Fruit fly (Drosophila melanogaster) whole organism, prepupa: Measurements from ENCODE around the gene Alg7.

Experiments
- CG10631 ChIP-seq: fragments of 200-800 bp; sonication (Bioruptor generic); optimal IDR thresholded peaks from 2 replicates; lab custom pipeline; 2016; ENCODE audit warnings: missing biosample characterization, missing genetic modification characterization
- CG10669 ChIP-seq: fragments of 200-800 bp; sonication (Bioruptor generic); optimal IDR thresholded peaks from 3 replicates; lab custom pipeline; 2018; ENCODE audit warnings: missing biosample characterization, mild to moderate bottlenecking, missing genetic modification characterization, moderate library complexity
- CG11294 ChIP-seq: fragments of 200-800 bp; sonication (Bioruptor generic); IDR thresholded peaks from 2 replicates; pipeline ENCODE4 v1.3.6; 2022; ENCODE audit warnings: missing biosample characterization, missing genetic modification characterization
- CG11762 ChIP-seq: fragments of 200-800 bp; sonication (Bioruptor generic); optimal IDR thresholded peaks from 3 replicates; lab custom pipeline; 2016; ENCODE audit warnings: missing biosample characterization, missing genetic modification characterization; ENCODE audit not compliant: insufficient read depth
- CG11902 ChIP-seq: fragments of 200-800 bp; sonication (Bioruptor generic); optimal IDR thresholded peaks from 3 replicates; lab custom pipeline; 2016; ENCODE audit warnings: missing biosample characterization, missing genetic modification characterization
- CG1621 ChIP-seq: fragments of 200-800 bp; sonication (Bioruptor generic); optimal IDR thresholded peaks from 3 replicates; lab custom pipeline; 2018; ENCODE audit warnings: missing biosample characterization, mild to moderate bottlenecking, missing genetic modification characterization
- CG16779 ChIP-seq: fragments of 200-800 bp; sonication (Bioruptor generic); optimal IDR thresholded peaks from 3 replicates; lab custom pipeline; 2017; ENCODE audit warnings: missing biosample characterization, mild to moderate bottlenecking, missing genetic modification characterization
- CG3032 ChIP-seq: fragments of 200-800 bp; optimal IDR thresholded peaks from 2 replicates; lab custom pipeline; 2019; ENCODE audit warnings: missing biosample characterization, mild to moderate bottlenecking, missing genetic modification characterization, moderate library complexity
- CG32006 ChIP-seq: fragments of 200-800 bp; sonication (Bioruptor generic); optimal IDR thresholded peaks from 3 replicates; lab custom pipeline; 2017; ENCODE audit warnings: missing biosample characterization, mild to moderate bottlenecking, missing genetic modification characterization
- CG34406 ChIP-seq: fragments of 200-800 bp; sonication (Bioruptor generic); optimal IDR thresholded peaks from 3 replicates; lab custom pipeline; 2016; ENCODE audit warnings: missing biosample characterization, missing genetic modification characterization
- CG3919 ChIP-seq: fragments of 200-800 bp; sonication (Bioruptor generic); optimal IDR thresholded peaks from 3 replicates; lab custom pipeline; 2016; ENCODE audit warnings: missing biosample characterization, missing genetic modification characterization
- CG4318 ChIP-seq: fragments of 200-800 bp; sonication (Bioruptor generic); optimal IDR thresholded peaks from 3 replicates; lab custom pipeline; 2017; ENCODE audit warnings: missing biosample characterization, mild to moderate bottlenecking, missing genetic modification characterization
- CG6163 ChIP-seq: fragments of 200-800 bp; sonication (Bioruptor generic); IDR thresholded peaks from 3 replicates; pipeline ENCODE4 v1.3.6; 2022; ENCODE audit warnings: missing biosample characterization, missing genetic modification characterization
- CG6792 ChIP-seq: fragments of 200-800 bp; sonication (Bioruptor generic); optimal IDR thresholded peaks from 3 replicates; lab custom pipeline; 2016; ENCODE audit warnings: missing biosample characterization, missing genetic modification characterization
- CG6808 ChIP-seq: fragments of 200-800 bp; sonication (Bioruptor generic); optimal IDR thresholded peaks from 3 replicates; lab custom pipeline; 2017; ENCODE audit warnings: missing biosample characterization, missing genetic modification characterization, mild to moderate bottlenecking, moderate library complexity, missing genetic modification reagents
- CG6854 ChIP-seq: fragments of 200-800 bp; sonication (Bioruptor generic); optimal IDR thresholded peaks from 2 replicates; lab custom pipeline; 2017; ENCODE audit warnings: missing biosample characterization, mild to moderate bottlenecking, missing genetic modification characterization
- CG7368 ChIP-seq: fragments of 200-800 bp; sonication (Bioruptor generic); optimal IDR thresholded peaks from 3 replicates; lab custom pipeline; 2016; ENCODE audit warnings: missing biosample characterization, missing genetic modification characterization
- CG8119 ChIP-seq: fragments of 200-800 bp; sonication (Bioruptor generic); IDR thresholded peaks from 3 replicates; pipeline ENCODE4 v1.3.6; 2022; ENCODE audit warnings: missing biosample characterization, missing genetic modification characterization
- CG8319 ChIP-seq: fragments of 200-800 bp; sonication (Bioruptor generic); optimal IDR thresholded peaks from 3 replicates; lab custom pipeline; 2016; ENCODE audit warnings: missing biosample characterization, missing genetic modification characterization
- CG8632 ChIP-seq: fragments of 200-800 bp; sonication (Bioruptor generic); optimal IDR thresholded peaks from 3 replicates; lab custom pipeline; 2016; ENCODE audit warnings: missing biosample characterization, missing genetic modification characterization
- Eip75B ChIP-seq: fragments of 200-800 bp; sonication (Bioruptor generic); optimal IDR thresholded peaks from 3 replicates; lab custom pipeline; 2016; ENCODE audit warnings: missing biosample characterization, missing genetic modification characterization
- Eip93F ChIP-seq: fragments of 200-800 bp; sonication (Bioruptor generic); optimal IDR thresholded peaks from 2 replicates; lab custom pipeline; 2016; ENCODE audit warnings: missing biosample characterization, mild to moderate bottlenecking, missing genetic modification characterization
- Ets96B ChIP-seq: fragments of 200-800 bp; optimal IDR thresholded peaks from 2 replicates; lab custom pipeline; 2019; ENCODE audit warnings: missing biosample characterization, mild to moderate bottlenecking, missing genetic modification characterization, moderate library complexity
- Gug ChIP-seq: fragments of 200-800 bp; sonication (Bioruptor generic); IDR thresholded peaks from 2 replicates; pipeline ENCODE4 v1.3.6; 2022; ENCODE audit warnings: missing biosample characterization, missing genetic modification characterization
- Hr39 ChIP-seq: fragments of 200-800 bp; sonication (Bioruptor generic); optimal IDR thresholded peaks from 2 replicates; lab custom pipeline; 2016; ENCODE audit warnings: missing biosample characterization, missing genetic modification characterization
- Hr4 ChIP-seq: fragments of 200-800 bp; sonication (Bioruptor generic); optimal IDR thresholded peaks from 3 replicates; lab custom pipeline; 2016; ENCODE audit warnings: missing biosample characterization, missing genetic modification characterization
- Lpt ChIP-seq: fragments of 200-800 bp; sonication (Bioruptor generic); optimal IDR thresholded peaks from 3 replicates; lab custom pipeline; 2016; ENCODE audit warnings: missing biosample characterization, missing genetic modification characterization
- Met ChIP-seq: fragments of 200-800 bp; sonication (Bioruptor generic); optimal IDR thresholded peaks from 3 replicates; lab custom pipeline; 2016; ENCODE audit warnings: missing biosample characterization, missing genetic modification characterization
- OdsH ChIP-seq: fragments of 200-800 bp; sonication (Bioruptor generic); optimal IDR thresholded peaks from 3 replicates; lab custom pipeline; 2016; ENCODE audit warnings: missing biosample characterization, missing genetic modification characterization
- Smox ChIP-seq: fragments of 200-800 bp; sonication (Bioruptor generic); optimal IDR thresholded peaks from 3 replicates; lab custom pipeline; 2016; ENCODE audit warnings: missing biosample characterization, missing genetic modification characterization
- Sox14 ChIP-seq: fragments of 200-800 bp; sonication (Bioruptor generic); optimal IDR thresholded peaks from 3 replicates; lab custom pipeline; 2016; ENCODE audit warnings: missing biosample characterization, missing genetic modification characterization
- Sox15 ChIP-seq: fragments of 200-800 bp; sonication (Bioruptor generic); optimal IDR thresholded peaks from 3 replicates; lab custom pipeline; 2016; ENCODE audit warnings: missing biosample characterization, missing genetic modification characterization
- achi ChIP-seq: fragments of 200-800 bp; sonication (Bioruptor generic); optimal IDR thresholded peaks from 3 replicates; lab custom pipeline; 2016; ENCODE audit warnings: missing biosample characterization, missing genetic modification characterization
- acj6 ChIP-seq: fragments of 200-800 bp; sonication (Bioruptor generic); optimal IDR thresholded peaks from 3 replicates; lab custom pipeline; 2016; ENCODE audit warnings: missing biosample characterization, missing genetic modification characterization
- dac ChIP-seq: fragments of 200-800 bp; sonication (Bioruptor generic); optimal IDR thresholded peaks from 2 replicates; lab custom pipeline; 2017; ENCODE audit warnings: missing biosample characterization, mild to moderate bottlenecking, missing genetic modification characterization
- dsx ChIP-seq: fragments of 200-800 bp; optimal IDR thresholded peaks from 3 replicates; lab custom pipeline; 2019; ENCODE audit warnings: missing biosample characterization, mild to moderate bottlenecking, missing genetic modification characterization, moderate library complexity; ENCODE audit not compliant: poor library complexity, severe bottlenecking
- eg ChIP-seq: fragments of 200-800 bp; sonication (Bioruptor generic); IDR thresholded peaks from 3 replicates; pipeline ENCODE4 v1.3.6; 2022; ENCODE audit warnings: missing biosample characterization, missing genetic modification characterization
- esn ChIP-seq: fragments of 200-800 bp; sonication (Bioruptor generic); optimal IDR thresholded peaks from 2 replicates; lab custom pipeline; 2016; ENCODE audit warnings: missing biosample characterization, mild to moderate bottlenecking, missing genetic modification characterization, moderate library complexity
- fd59A ChIP-seq: fragments of 200-800 bp; sonication (Bioruptor generic); optimal IDR thresholded peaks from 2 replicates; lab custom pipeline; 2017; ENCODE audit warnings: missing biosample characterization, mild to moderate bottlenecking, missing genetic modification characterization, missing genetic modification reagents
- fd85E ChIP-seq: fragments of 200-800 bp; sonication (Bioruptor generic); optimal IDR thresholded peaks from 3 replicates; lab custom pipeline; 2016; ENCODE audit warnings: missing biosample characterization, missing genetic modification characterization
- fkh ChIP-seq: fragments of 200-800 bp; sonication (Bioruptor generic); optimal IDR thresholded peaks from 3 replicates; lab custom pipeline; 2017; ENCODE audit warnings: missing biosample characterization, mild to moderate bottlenecking, missing genetic modification characterization, moderate library complexity
- lz ChIP-seq: fragments of 200-800 bp; sonication (Bioruptor generic); optimal IDR thresholded peaks from 3 replicates; lab custom pipeline; 2016; ENCODE audit warnings: missing biosample characterization, missing genetic modification characterization
- net ChIP-seq: fragments of 200-800 bp; sonication (Bioruptor generic); optimal IDR thresholded peaks from 3 replicates; lab custom pipeline; 2016; ENCODE audit warnings: missing biosample characterization, missing genetic modification characterization
- salr ChIP-seq, 2 experiments: fragments of 200-800 bp; sonication (Bioruptor generic); optimal IDR thresholded peaks; 3 replicates each; lab custom pipeline; 2016 to 2018; ENCODE audit warnings: missing biosample characterization in 2 of 2, missing genetic modification characterization in 2 of 2, mild to moderate bottlenecking in 1 of 2
- spab ChIP-seq: fragments of 200-800 bp; sonication (Bioruptor generic); optimal IDR thresholded peaks from 2 replicates; lab custom pipeline; 2017; ENCODE audit warnings: missing biosample characterization, mild to moderate bottlenecking, missing genetic modification characterization, missing genetic modification reagents
- svp ChIP-seq: fragments of 200-800 bp; sonication (Bioruptor generic); peaks from one replicate; lab custom pipeline; 2016; ENCODE audit warnings: missing biosample characterization, missing genetic modification characterization
- topi ChIP-seq: fragments of 200-800 bp; sonication (Bioruptor generic); optimal IDR thresholded peaks from 3 replicates; lab custom pipeline; 2016; ENCODE audit warnings: missing biosample characterization, missing genetic modification characterization
- vri ChIP-seq: fragments of 200-800 bp; sonication (Bioruptor generic); optimal IDR thresholded peaks from 3 replicates; lab custom pipeline; 2016; ENCODE audit warnings: missing biosample characterization, mild to moderate bottlenecking, missing genetic modification characterization

Alg7 gene

dm6 chr2L:13145035-13145683 is 33.9 kb upstream of the Alg7 start (continued):
- peak; percentile 5 for TF ChIP-seq CG10631 (GFP tag; lab: Kevin White, UChicago)
- peak; percentile 50 for TF ChIP-seq svp (GFP tag; lab: Kevin White, UChicago)
- no peak; the same call in 2 of the 3 replicates for TF ChIP-seq CG6163
- no peak for TF ChIP-seq CG16779 (tag; lab: Kevin White, UChicago)
- TF ChIP-seq CG11762: no peak
- peak; percentile 27 for TF ChIP-seq net (GFP tag; lab: Kevin White, UChicago)
- no peak for TF ChIP-seq CG7368 (GFP tag; lab: Kevin White, UChicago)
- TF ChIP-seq dac (GFP tag; lab: Kevin White, UChicago): no peak
- TF ChIP-seq CG32006: peak; percentile 61
- TF ChIP-seq, all 60 proteins: peak for 30

- TF ChIP-seq CG11762 (peak; percentile 24), CG32006 (peak; percentile 61), CG8632 (GFP tag; lab: Kevin White, UChicago) (peak; percentile 33), spab (GFP tag; lab: Kevin White, UChicago) (peak; percentile 71), Gug (GFP tag; lab: Robert Waterston, UW) (no peak), Eip75B (GFP tag; lab: Kevin White, UChicago) (no peak), Sox14 (GFP tag; lab: Kevin White, UChicago) (peak; percentile 16), eg (0 out of 3 replicates have a peak, but pooled peaks have one; percentile 5), CG1621 (tag; lab: Kevin White, UChicago) (peak; percentile 34), dsx (GFP tag; lab: Kevin White, UChicago) (peak; percentile 80), Met (GFP tag; lab: Kevin White, UChicago) (peak; percentile 18), OdsH (GFP tag; lab: Kevin White, UChicago) (peak; percentile 26), vri (GFP tag; lab: Kevin White, UChicago) (no peak), CG8119 (peak; percentile 40; the same call in 1 of the 3 replicates), Lpt (GFP tag; lab: Kevin White, UChicago) (no peak), CG7368 (GFP tag; lab: Kevin White, UChicago) (peak; percentile 35), Hr39 (GFP tag; lab: Kevin White, UChicago) (no peak), CG34406 (peak; percentile 50), CG4318 (peak; percentile 36), topi (GFP tag; lab: Kevin White, UChicago) (peak; percentile 27), fkh (GFP tag; lab: Kevin White, UChicago) (no peak), CG10631 (GFP tag; lab: Kevin White, UChicago) (peak; percentile 78), acj6 (GFP tag; lab: Kevin White, UChicago) (peak; percentile 56), Smox (GFP tag; lab: Kevin White, UChicago) (peak; percentile 11), CG16779 (tag; lab: Kevin White, UChicago) (peak; percentile 16), svp (GFP tag; lab: Kevin White, UChicago) (peak; percentile 57), lz (GFP tag; lab: Kevin White, UChicago) (no peak), Eip93F (GFP tag; lab: Kevin White, UChicago) (no peak), Ets96B (peak; percentile 83), CG3032 (tag; lab: Kevin White, UChicago) (peak; percentile 85), net (GFP tag; lab: Kevin White, UChicago) (peak; percentile 6), CG3919 (peak; percentile 43), CG11902 (GFP tag; lab: Kevin White, UChicago) (peak; percentile 4), fd59A (GFP tag; lab: Kevin White, UChicago) (peak; percentile 56), Hr4 (GFP tag; lab: Kevin White, UChicago) (no peak), Sox15 (GFP tag; lab: Kevin White, UChicago) (no peak), dac (GFP tag; lab: Kevin White, UChicago) (no peak), CG6792 (no peak), CG11294 (GFP tag; lab: Robert Waterston, UW) (no peak; the same call in 1 of the 2 replicates), esn (GFP tag; lab: Kevin White, UChicago) (peak; percentile 42), achi (GFP tag; lab: Kevin White, UChicago) (peak; percentile 37), CG6854 (GFP tag; lab: Kevin White, UChicago) (no peak), salr (GFP tag; optimal IDR thresholded peaks at IDR 0.05; lab: Kevin White, UChicago) (peak in 1 of 2 experiments; percentile 24), CG8319 (GFP tag; lab: Kevin White, UChicago) (no peak), CG6808 (GFP tag; lab: Kevin White, UChicago) (peak; percentile 70), CG10669 (GFP tag; lab: Kevin White, UChicago) (peak; percentile 69), fd85E (no peak)
Measured at dm6 chr2L:13146254-13146653, 32.8 kb upstream of the Alg7 start.
